Worm (Caenorhabditis elegans) whole organism, L1 larva: ENCODE measurements around the gene vamp-8.

ENCODE experiments used
- aha-1 ChIP-seq: fragments of 150-350 bp; optimal IDR thresholded peaks from 2 replicates; lab custom pipeline; 2014; ENCODE audit warnings: missing biosample characterization, missing genetic modification characterization
- aly-2 ChIP-seq: fragments of 150-350 bp; optimal IDR thresholded peaks from 2 replicates; lab custom pipeline; 2014; ENCODE audit warnings: missing biosample characterization, missing genetic modification characterization
- blmp-1 ChIP-seq: fragments of 150-350 bp; optimal IDR thresholded peaks from 2 replicates; lab custom pipeline; 2014; ENCODE audit warnings: missing biosample characterization, missing genetic modification characterization
- ceh-82 ChIP-seq, 3 experiments: fragments of 150-350 bp in 1 of 3; sonication (generic microtip) in 2 of 3; optimal IDR thresholded peaks; 2 replicates each; lab custom pipeline; 2014 to 2017; ENCODE audit warnings: missing biosample characterization in 3 of 3, missing genetic modification characterization in 3 of 3
- ceh-90 ChIP-seq: sonication (generic microtip); optimal IDR thresholded peaks from 2 replicates; lab custom pipeline; 2016; ENCODE audit warnings: missing genetic modification characterization, missing compliant biosample characterization
- ces-1 ChIP-seq: fragments of 150-350 bp; optimal IDR thresholded peaks from 2 replicates; lab custom pipeline; 2014; ENCODE audit warnings: missing biosample characterization, missing genetic modification reagents, missing genetic modification characterization
- dsc-1 ChIP-seq: sonication (generic microtip); optimal IDR thresholded peaks from 2 replicates; lab custom pipeline; 2016; ENCODE audit warnings: mild to moderate bottlenecking, missing genetic modification characterization, missing compliant biosample characterization
- efl-1 ChIP-seq, 4 experiments: fragments of 150-350 bp; optimal IDR thresholded peaks in 3 of 4; peaks in 1 of 4; 1 replicate in 1 of 4; 2 replicates in 3 of 4; lab custom pipeline; 2014; ENCODE audit warnings: missing biosample characterization in 2 of 4, missing genetic modification characterization in 2 of 4, missing genetic modification reagents in 2 of 4
- egl-13 ChIP-seq: sonication (generic microtip); optimal IDR thresholded peaks from 2 replicates; lab custom pipeline; 2016; ENCODE audit warnings: missing genotype, missing genetic modification reagents, missing genetic modification characterization, missing compliant biosample characterization
- elt-2 ChIP-seq: sonication (generic microtip); optimal IDR thresholded peaks from 2 replicates; lab custom pipeline; 2016; ENCODE audit warnings: missing genetic modification characterization, mild to moderate bottlenecking, inconsistent platforms, missing compliant biosample characterization, missing genetic modification reagents
- elt-3 ChIP-seq, 6 experiments: fragments of 150-350 bp in 1 of 6; sonication (generic microtip); optimal IDR thresholded peaks; 2 replicates each; lab custom pipeline; 2017 to 2018; ENCODE audit warnings: missing biosample characterization in 6 of 6, missing genetic modification characterization in 6 of 6, inconsistent platforms in 1 of 6
- fkh-8 ChIP-seq: sonication (generic microtip); optimal IDR thresholded peaks from 2 replicates; lab custom pipeline; 2016; ENCODE audit warnings: mild to moderate bottlenecking, missing genetic modification characterization, missing compliant biosample characterization
- hlh-17 ChIP-seq: fragments of 200-800 bp; sonication (Bioruptor generic); optimal IDR thresholded peaks from 2 replicates; lab custom pipeline; 2018; ENCODE audit warnings: missing genetic modification characterization, mild to moderate bottlenecking, missing compliant biosample characterization, moderate library complexity, borderline replicate concordance
- irx-1 ChIP-seq: sonication (generic microtip); optimal IDR thresholded peaks from 2 replicates; lab custom pipeline; 2016; ENCODE audit warnings: missing genetic modification characterization, missing compliant biosample characterization
- lin-14 ChIP-seq: fragments of 200-800 bp; sonication (Bioruptor generic); optimal IDR thresholded peaks from 2 replicates; lab custom pipeline; 2018; ENCODE audit warnings: mild to moderate bottlenecking, missing genetic modification characterization, moderate library complexity, missing compliant biosample characterization
- lir-3 ChIP-seq: sonication (generic microtip); optimal IDR thresholded peaks from 2 replicates; lab custom pipeline; 2016; ENCODE audit warnings: mild to moderate bottlenecking, missing genetic modification characterization, moderate library complexity, missing compliant biosample characterization; ENCODE audit not compliant: poor library complexity
- lsy-2 ChIP-seq, 2 experiments: fragments of 150-350 bp; optimal IDR thresholded peaks; 2 replicates each; lab custom pipeline; 2014; ENCODE audit warnings: missing biosample characterization in 2 of 2, missing genetic modification characterization in 2 of 2
- mab-9 ChIP-seq: fragments of 200-800 bp; sonication (Bioruptor generic); IDR thresholded peaks from 2 replicates; pipeline ENCODE4 v1.3.6; 2022; ENCODE audit warnings: missing genetic modification reagents, missing genetic modification characterization, missing compliant biosample characterization
- mdl-1 ChIP-seq, 2 experiments: fragments of 150-350 bp; optimal IDR thresholded peaks; 2 replicates each; lab custom pipeline; 2014 to 2017; ENCODE audit warnings: missing biosample characterization in 2 of 2, missing genetic modification characterization in 2 of 2, inconsistent platforms in 1 of 2
- nhr-19 ChIP-seq: fragments of 200-800 bp; sonication (Bioruptor generic); conservative IDR thresholded peaks from 2 replicates; pipeline ENCODE4 v1.3.6; 2022; ENCODE audit warnings: missing genetic modification characterization, missing compliant biosample characterization
- nhr-20 ChIP-seq: sonication (generic microtip); optimal IDR thresholded peaks from 2 replicates; lab custom pipeline; 2016; ENCODE audit warnings: mild to moderate bottlenecking, missing genetic modification characterization, missing compliant biosample characterization
- nhr-47 ChIP-seq: sonication (generic microtip); optimal IDR thresholded peaks from 2 replicates; lab custom pipeline; 2016; ENCODE audit warnings: mild to moderate bottlenecking, missing genetic modification characterization, moderate library complexity, missing compliant biosample characterization
- nhr-71 ChIP-seq: sonication (generic microtip); optimal IDR thresholded peaks from 2 replicates; lab custom pipeline; 2016; ENCODE audit warnings: mild to moderate bottlenecking, missing genetic modification characterization, moderate library complexity, missing compliant biosample characterization
- nhr-76 ChIP-seq: sonication (generic microtip); optimal IDR thresholded peaks from 2 replicates; lab custom pipeline; 2017; ENCODE audit warnings: missing biosample characterization, missing genetic modification characterization
- nhr-77 ChIP-seq: fragments of 150-350 bp; optimal IDR thresholded peaks from 2 replicates; lab custom pipeline; 2014; ENCODE audit warnings: missing biosample characterization, missing genetic modification characterization
- nhr-85 ChIP-seq: sonication (generic microtip); peaks from one replicate; lab custom pipeline; 2016; ENCODE audit warnings: missing genetic modification characterization, inconsistent platforms, missing compliant biosample characterization
- nhr-90 ChIP-seq: sonication (generic microtip); optimal IDR thresholded peaks from 2 replicates; lab custom pipeline; 2016; ENCODE audit warnings: mild to moderate bottlenecking, missing genetic modification characterization, missing compliant biosample characterization; ENCODE audit not compliant: poor library complexity
- pax-3 ChIP-seq: fragments of 200-800 bp; sonication (Bioruptor generic); optimal IDR thresholded peaks from 2 replicates; lab custom pipeline; 2018; ENCODE audit warnings: mild to moderate bottlenecking, missing genetic modification characterization, moderate library complexity, missing compliant biosample characterization
- pqm-1 ChIP-seq: sonication (generic microtip); optimal IDR thresholded peaks from 3 replicates; lab custom pipeline; 2017; ENCODE audit warnings: missing biosample characterization, missing genetic modification characterization
- snpc-4 ChIP-seq: fragments of 150-350 bp; optimal IDR thresholded peaks from 2 replicates; lab custom pipeline; 2014; ENCODE audit warnings: missing biosample characterization, missing genetic modification characterization
- snu-23 ChIP-seq: sonication (generic microtip); optimal IDR thresholded peaks from 2 replicates; lab custom pipeline; 2016; ENCODE audit warnings: missing genetic modification characterization, missing compliant biosample characterization
- swsn-7 ChIP-seq: sonication (generic microtip); optimal IDR thresholded peaks from 2 replicates; lab custom pipeline; 2016; ENCODE audit warnings: missing genetic modification characterization, missing compliant biosample characterization
- tlp-1 ChIP-seq: fragments of 150-350 bp; optimal IDR thresholded peaks from 2 replicates; lab custom pipeline; 2014; ENCODE audit warnings: missing biosample characterization, missing genetic modification characterization
- vab-15 ChIP-seq: sonication (generic microtip); optimal IDR thresholded peaks from 2 replicates; lab custom pipeline; 2017; ENCODE audit warnings: missing genotype, mild to moderate bottlenecking, missing genetic modification characterization, missing compliant biosample characterization
- xbp-1 ChIP-seq: sonication (generic microtip); optimal IDR thresholded peaks from 2 replicates; lab custom pipeline; 2016; ENCODE audit warnings: missing genetic modification characterization, missing compliant biosample characterization
- zip-4 ChIP-seq: fragments of 200-800 bp; sonication (Bioruptor generic); optimal IDR thresholded peaks from 2 replicates; lab custom pipeline; 2018; ENCODE audit warnings: mild to moderate bottlenecking, missing genetic modification characterization, moderate library complexity, missing compliant biosample characterization
- ztf-11 ChIP-seq, 2 experiments: sonication (generic microtip); optimal IDR thresholded peaks; 2 replicates each; lab custom pipeline; 2016 to 2017; ENCODE audit warnings: missing genetic modification characterization in 2 of 2, missing biosample characterization in 1 of 2, missing compliant biosample characterization in 1 of 2

Gene vamp-8

DNA sequence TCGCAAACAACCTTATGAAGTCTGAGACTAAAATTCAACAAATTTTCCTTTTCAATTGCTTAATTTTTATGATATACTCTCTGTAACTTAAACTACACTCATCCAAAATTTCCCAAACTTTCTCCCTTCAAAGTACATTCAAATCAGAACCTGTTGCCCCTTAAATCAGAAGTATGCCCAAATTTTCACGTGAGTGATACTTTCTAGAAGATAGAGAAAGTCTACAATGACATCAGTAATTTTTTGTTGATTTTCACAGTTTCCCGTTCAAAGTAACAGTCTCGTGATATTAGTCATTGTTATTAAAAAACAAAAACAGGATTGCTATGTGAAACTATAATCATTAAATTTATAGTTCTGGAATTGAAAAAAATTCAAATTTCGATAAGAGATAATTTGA is 45.9 kb upstream of the vamp-8 start (continued):
- TF ChIP-seq irx-1 (no peak), ceh-90 (tag; lab: Kevin White, UChicago) (no peak), tlp-1 (tag; lab: Kevin White, UChicago) (no peak), fkh-8 (no peak), nhr-19 (GFP tag; lab: Robert Waterston, UW) (peak; percentile 87), lir-3 (tag; lab: Kevin White, UChicago) (no peak), elt-2 (tag; lab: Kevin White, UChicago) (no peak), nhr-47 (no peak), egl-13 (tag; lab: Kevin White, UChicago) (no peak), nhr-20 (tag; lab: Kevin White, UChicago) (peak; percentile 92), nhr-90 (peak; percentile 68), aha-1 (tag; lab: Kevin White, UChicago) (no peak), aly-2 (tag; lab: Kevin White, UChicago) (no peak), elt-3 (tag; optimal IDR thresholded peaks at IDR 0.05; lab: Kevin White, UChicago) (peak in 4 of 6 experiments; percentile 20 to 94 (median 56)), ces-1 (no peak), lin-14 (no peak), nhr-76 (no peak)

- no peak for TF ChIP-seq ztf-11 (tag; optimal IDR thresholded peaks at IDR 0.05; lab: Kevin White, UChicago)
- no peak for TF ChIP-seq lin-14
- no peak for TF ChIP-seq snpc-4 (tag; lab: Kevin White, UChicago)
- no peak for TF ChIP-seq tlp-1 (tag; lab: Kevin White, UChicago)
- no peak for TF ChIP-seq mab-9 (GFP tag; lab: Robert Waterston, UW)
- no peak for TF ChIP-seq vab-15 (tag; lab: Kevin White, UChicago)
- no peak for TF ChIP-seq nhr-77 (tag; lab: Kevin White, UChicago)
- no peak for TF ChIP-seq hlh-17 (GFP tag; lab: Kevin White, UChicago)
- TF ChIP-seq elt-2 (tag; lab: Kevin White, UChicago) = no peak
- no peak for TF ChIP-seq ceh-82 (tag; optimal IDR thresholded peaks at IDR 0.05; lab: Kevin White, UChicago)
- TF ChIP-seq efl-1 (optimal IDR thresholded peaks at IDR 0.05; lab: Kevin White, UChicago) = no peak
- TF ChIP-seq efl-1 (GFP tag; optimal IDR thresholded peaks at IDR 0.05 in 1 of 2; lab: Kevin White, UChicago) = no peak
- TF ChIP-seq pqm-1 (tag; lab: Kevin White, UChicago) = no peak
- no peak for TF ChIP-seq lsy-2 (tag; optimal IDR thresholded peaks at IDR 0.05; lab: Kevin White, UChicago)
- no peak for TF ChIP-seq dsc-1 (tag; lab: Kevin White, UChicago)
- no peak for TF ChIP-seq blmp-1 (tag; lab: Kevin White, UChicago)
- no peak for TF ChIP-seq nhr-76
Measured at ce11 chrIV:13906369-13906768, 41.4 kb upstream of the vamp-8 start.

DNA sequence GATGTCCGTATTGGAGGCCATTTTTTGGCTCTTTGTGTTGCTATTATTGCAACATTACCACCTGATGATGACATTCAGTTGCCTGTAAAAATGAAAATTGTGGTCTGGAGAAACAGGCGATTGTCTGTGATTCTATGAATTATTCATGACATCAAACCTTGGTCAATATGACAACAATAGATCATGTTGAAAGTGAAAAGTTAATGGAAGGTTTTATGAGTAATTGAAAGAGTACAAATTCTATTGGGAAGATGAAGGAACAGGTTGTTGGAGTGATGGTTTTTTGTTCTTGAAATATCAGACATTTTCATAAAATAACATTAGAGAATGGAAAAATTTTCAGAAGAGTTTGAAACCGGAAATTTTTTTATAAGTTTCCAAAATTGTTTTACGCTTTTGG is 37.8 kb upstream of the vamp-8 start, which contains the start of gene Y37A1A.3:
Gene Y37A1A.3 (minus strand): TSS at position 101 of the 400 bp plus-strand sequence.
- TF ChIP-seq blmp-1 (tag; lab: Kevin White, UChicago) (peak; percentile 15), elt-2 (tag; lab: Kevin White, UChicago) (no peak), fkh-8 (no peak), nhr-85 (tag; lab: Kevin White, UChicago) (peak; percentile 52)

DNA sequence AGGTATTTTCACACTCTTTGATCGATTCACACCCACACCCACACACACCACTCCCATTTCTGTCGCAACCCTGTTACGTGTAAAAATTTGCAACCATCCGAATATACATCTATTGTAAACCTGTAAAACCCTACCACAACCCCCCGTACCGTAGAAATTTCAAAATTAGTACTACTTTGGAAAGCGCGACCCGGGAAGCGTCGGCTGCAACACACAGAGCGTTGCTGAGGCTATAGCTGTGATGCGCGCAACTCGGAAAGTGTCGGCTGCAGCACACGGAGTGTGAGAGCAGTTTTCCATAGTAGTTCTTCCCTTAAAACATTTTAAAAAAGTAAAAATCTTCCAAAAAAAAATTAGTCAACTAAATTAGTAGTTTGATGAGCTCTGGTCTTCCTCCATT is 28.1 kb upstream of the vamp-8 start:
- TF ChIP-seq nhr-71 (peak; percentile 30), mdl-1 (tag; optimal IDR thresholded peaks at IDR 0.05; lab: Kevin White, UChicago) (no peak), lir-3 (tag; lab: Kevin White, UChicago) (no peak), zip-4 (no peak), efl-1 (optimal IDR thresholded peaks at IDR 0.05; lab: Kevin White, UChicago) (peak in 1 of 2 experiments; percentile 7), efl-1 (GFP tag; optimal IDR thresholded peaks at IDR 0.05 in 1 of 2; lab: Kevin White, UChicago) (peak in 1 of 2 experiments; percentile 88), nhr-19 (GFP tag; lab: Robert Waterston, UW) (no peak), ceh-90 (tag; lab: Kevin White, UChicago) (no peak), nhr-85 (tag; lab: Kevin White, UChicago) (peak; percentile 63), hlh-17 (GFP tag; lab: Kevin White, UChicago) (no peak), swsn-7 (peak; percentile 1), nhr-76 (no peak), snu-23 (GFP tag; lab: Kevin White, UChicago) (peak; percentile 16), nhr-47 (peak; percentile 15), xbp-1 (tag; lab: Kevin White, UChicago) (no peak), ceh-82 (tag; optimal IDR thresholded peaks at IDR 0.05; lab: Kevin White, UChicago) (peak in 1 of 3 experiments; percentile 17), pax-3 (tag; lab: Kevin White, UChicago) (no peak), snpc-4 (tag; lab: Kevin White, UChicago) (peak; percentile 97)
